Fruit fly (Drosophila melanogaster): ENCODE data around the gene rdx.

DNA sequence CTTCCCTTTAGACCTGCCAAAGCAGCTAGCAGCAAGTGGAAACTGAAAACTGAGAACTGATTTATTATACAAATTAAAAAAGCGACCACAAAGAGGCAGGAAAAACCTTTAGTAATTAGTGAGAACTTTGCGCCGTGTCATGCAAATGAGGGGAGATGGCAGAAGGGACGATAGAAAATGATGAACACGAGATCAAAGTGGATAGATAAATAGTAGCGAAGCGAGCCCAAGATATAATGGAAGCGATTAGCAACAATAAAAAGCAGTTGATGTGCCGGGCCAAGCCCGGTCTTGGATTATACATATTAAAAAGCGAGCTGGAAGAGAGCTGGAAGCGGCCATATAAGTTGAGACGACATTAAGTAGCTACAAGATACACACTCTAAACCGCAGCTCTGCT lies 20.7 kb downstream of the rdx start:
- TF ChIP-seq CG14655 (GFP tag; optimal IDR thresholded peaks at IDR 0.05) (no peak), CG34367 (tag; optimal IDR thresholded peaks at IDR 0.05) (no peak), CG8159 (tag; optimal IDR thresholded peaks at IDR 0.05) (no peak), CG15710 (tag; optimal IDR thresholded peaks at IDR 0.05) (no peak), CG32121 (GFP tag; IDR thresholded peaks at IDR 0.05) (no peak), CG8301 (tag; optimal IDR thresholded peaks at IDR 0.05) (no peak)
